Fruit fly (Drosophila melanogaster): ENCODE measurements around the gene CG5639.
A peak's percentile ranks its signal among the peaks of the same experiment; 100 is the strongest.

- TF ChIP-seq Clk (GFP tag; optimal IDR thresholded peaks at IDR 0.05) (no peak), cic (GFP tag; optimal IDR thresholded peaks at IDR 0.05) (no peak), ovo (GFP tag; optimal IDR thresholded peaks at IDR 0.05) (no peak), kay (GFP tag; ENCODE audit: borderline replicate concordance) (peak; percentile 25), CG7101 (tag; optimal IDR thresholded peaks at IDR 0.05) (no peak), CG33017 (tag; optimal IDR thresholded peaks at IDR 0.05) (no peak), toe (GFP tag; optimal IDR thresholded peaks at IDR 0.05) (no peak), pad (GFP tag; optimal IDR thresholded peaks at IDR 0.05) (no peak), Crg-1 (GFP tag; optimal IDR thresholded peaks at IDR 0.05) (no peak), bab1 (GFP tag; optimal IDR thresholded peaks at IDR 0.05) (no peak)
Measured at dm6 chr3R:27625911-27626310, 30.0 kb upstream of the CG5639 start, which contains the start of gene CG5612.
